Worm (Caenorhabditis elegans): ENCODE results near the gene tric-1B.1.

tric-1B.1 gene

DNA sequence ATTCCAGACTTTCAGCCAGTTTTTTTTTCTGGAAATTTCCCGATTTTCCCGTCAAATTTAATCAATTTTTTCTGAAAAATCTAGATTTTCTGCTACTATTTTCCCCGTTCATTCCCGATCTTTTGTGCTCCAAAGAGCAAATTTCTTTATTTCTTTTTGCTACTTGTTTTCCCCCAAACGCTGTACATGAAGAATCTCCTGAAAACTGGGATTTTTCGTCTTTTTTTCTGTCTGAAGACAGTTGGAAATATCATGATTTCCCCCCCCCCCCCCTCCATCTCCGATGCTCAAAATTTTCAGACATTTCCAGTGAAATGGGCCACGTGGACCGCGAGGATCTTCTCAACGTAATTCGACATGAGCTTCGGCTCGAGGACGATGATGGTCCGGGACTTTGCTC lies 38.0 kb downstream of the tric-1B.1 start, which contains the start of gene sinh-1:
Gene sinh-1 (plus strand): TSS at position 301 of the 400 bp plus-strand sequence.
- TF ChIP-seq tbx-2 (tag; optimal IDR thresholded peaks at IDR 0.05) = no peak
- TF ChIP-seq elt-4 (tag; optimal IDR thresholded peaks at IDR 0.05) = no peak
- no peak for TF ChIP-seq fkh-6 (tag; optimal IDR thresholded peaks at IDR 0.05)
- no peak for TF ChIP-seq nhr-11 (tag; optimal IDR thresholded peaks at IDR 0.05)
- TF ChIP-seq unc-55 (GFP tag; optimal IDR thresholded peaks at IDR 0.05) = no peak
- TF ChIP-seq pqm-1 (tag; optimal IDR thresholded peaks at IDR 0.05) = no peak

DNA sequence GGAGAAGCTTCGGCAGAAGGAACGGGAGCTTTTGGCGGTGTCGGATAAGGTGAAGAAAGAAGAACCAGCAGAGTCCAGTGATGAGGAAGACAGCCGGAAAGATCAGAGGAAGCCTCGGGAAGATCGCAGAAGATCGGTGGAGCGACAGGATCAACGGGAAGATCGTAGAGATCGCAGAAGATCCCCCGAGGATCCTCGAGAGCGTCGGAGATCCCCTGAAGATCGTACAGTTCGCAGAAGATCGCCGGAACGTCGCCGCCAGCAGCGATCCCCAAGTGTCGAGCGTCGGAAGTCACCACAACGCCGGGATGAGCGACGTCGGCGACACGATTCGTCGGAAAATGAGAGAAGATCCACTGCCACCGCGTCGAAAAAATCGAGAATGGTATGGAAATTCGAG lies 39.9 kb downstream of the tric-1B.1 start:
- TF ChIP-seq madf-2 (tag; optimal IDR thresholded peaks at IDR 0.05) = no peak
- TF ChIP-seq K09A11.1 (tag; optimal IDR thresholded peaks at IDR 0.05; ENCODE audit: insufficient read depth) = no peak
- no peak for TF ChIP-seq mec-3 (tag; optimal IDR thresholded peaks at IDR 0.05; ENCODE audit: borderline replicate concordance)
- no peak for TF ChIP-seq ceh-6 (GFP tag; optimal IDR thresholded peaks at IDR 0.05)
- TF ChIP-seq ceh-30 (tag; optimal IDR thresholded peaks at IDR 0.05) = no peak
- TF ChIP-seq elt-4 (tag; optimal IDR thresholded peaks at IDR 0.05) = no peak
- TF ChIP-seq pha-2 (tag; optimal IDR thresholded peaks at IDR 0.05) = no peak
- TF ChIP-seq unc-86 (tag; optimal IDR thresholded peaks at IDR 0.05) = no peak
- no peak for TF ChIP-seq ceh-34 (tag; optimal IDR thresholded peaks at IDR 0.05)
- no peak for TF ChIP-seq che-1 (tag; optimal IDR thresholded peaks at IDR 0.05)
- no peak for TF ChIP-seq ceh-19 (GFP tag; optimal IDR thresholded peaks at IDR 0.05)
- TF ChIP-seq hlh-13 (GFP tag; optimal IDR thresholded peaks at IDR 0.05) = no peak
- no peak for TF ChIP-seq ceh-2 (tag; optimal IDR thresholded peaks at IDR 0.05)
- TF ChIP-seq ceh-14 (tag; optimal IDR thresholded peaks at IDR 0.05) = no peak
- no peak for TF ChIP-seq ref-2 (tag; optimal IDR thresholded peaks at IDR 0.05)
- TF ChIP-seq sox-2 (GFP tag; IDR thresholded peaks at IDR 0.05) = no peak
- no peak for TF ChIP-seq ahr-1 (tag; optimal IDR thresholded peaks at IDR 0.05)
- TF ChIP-seq hlh-15 (tag; optimal IDR thresholded peaks at IDR 0.05) = no peak

DNA sequence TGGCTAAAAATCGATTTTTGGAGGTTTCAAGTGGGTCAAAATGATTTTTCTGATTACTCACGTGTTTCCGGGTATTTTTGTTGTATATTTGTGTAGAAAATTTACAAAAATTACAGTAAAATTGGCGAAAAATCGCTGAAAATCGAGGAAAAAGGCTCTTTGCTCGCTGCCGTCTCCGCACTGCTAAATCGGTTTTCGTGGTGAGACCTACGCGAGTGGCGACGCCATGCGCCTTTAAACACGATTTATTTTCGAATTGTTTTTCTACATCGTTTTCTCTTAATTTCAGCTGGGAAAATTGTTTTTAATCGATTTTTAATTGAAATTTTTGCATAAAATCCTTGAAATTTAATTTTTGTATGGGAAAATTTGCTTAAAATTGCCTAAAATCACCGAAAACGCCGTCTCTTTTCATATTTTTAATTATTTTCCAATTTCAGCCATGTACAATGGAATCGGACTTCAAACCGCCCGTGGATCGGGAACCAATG lies 41.1 kb downstream of the tric-1B.1 start, which contains the start of the genes pqn-87 and rsr-2:
Gene pqn-87 (minus strand): TSS at position 171 of the 491 bp plus-strand sequence.
Gene rsr-2 (plus strand): TSS at position 441 of the 491 bp plus-strand sequence.
- TF ChIP-seq odd-2 (tag; optimal IDR thresholded peaks at IDR 0.05) (no peak), ceh-30 (tag; optimal IDR thresholded peaks at IDR 0.05) (no peak), hlh-30 (tag; optimal IDR thresholded peaks at IDR 0.05; ENCODE audit: insufficient read depth) (no peak), K02D7.2 (tag; optimal IDR thresholded peaks at IDR 0.05) (no peak), ceh-45 (GFP tag; IDR thresholded peaks at IDR 0.05) (no peak), hlh-8 (tag; optimal IDR thresholded peaks at IDR 0.05) (no peak), fkh-10 (GFP tag; optimal IDR thresholded peaks at IDR 0.05) (no peak), ceh-2 (tag; optimal IDR thresholded peaks at IDR 0.05) (no peak), Y22D7AL.16 (tag; optimal IDR thresholded peaks at IDR 0.05) (no peak), elt-4 (tag; optimal IDR thresholded peaks at IDR 0.05) (no peak), gmeb-2 (tag; optimal IDR thresholded peaks at IDR 0.05) (no peak), unc-3 (GFP tag; conservative IDR thresholded peaks at IDR 0.05) (no peak), unc-3 (tag; optimal IDR thresholded peaks at IDR 0.05) (no peak), tbx-2 (tag; optimal IDR thresholded peaks at IDR 0.05) (no peak), pat-9 (tag; optimal IDR thresholded peaks at IDR 0.05) (no peak), sdc-2 (tag; optimal IDR thresholded peaks at IDR 0.05) (no peak)

DNA sequence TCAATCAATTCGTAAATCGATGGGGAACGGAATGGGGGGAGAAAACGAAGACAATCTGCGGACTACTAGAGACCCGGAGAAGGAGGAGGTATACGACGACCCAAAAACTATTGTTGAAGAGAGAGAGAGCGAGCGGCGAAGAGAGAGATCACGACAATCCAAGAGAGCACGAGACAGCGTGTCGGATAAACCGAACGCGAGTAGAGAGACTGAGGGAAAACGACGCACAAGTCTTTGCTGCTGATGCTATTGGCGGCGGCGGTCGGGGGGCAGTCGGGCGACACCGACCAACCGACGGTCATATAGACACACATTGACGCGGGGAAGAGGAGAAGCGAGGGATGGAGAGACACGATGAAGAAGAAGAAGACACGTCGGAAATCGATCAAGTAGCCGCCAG lies 43.5 kb downstream of the tric-1B.1 start:
- TF ChIP-seq elt-2 (tag; optimal IDR thresholded peaks at IDR 0.05) = no peak
- TF ChIP-seq eyg-1 (tag; optimal IDR thresholded peaks at IDR 0.05) = no peak
- TF ChIP-seq C08G9.2 (tag; optimal IDR thresholded peaks at IDR 0.05) = peak; percentile 64
- peak; percentile 3 for TF ChIP-seq tbx-7 (tag; optimal IDR thresholded peaks at IDR 0.05)
- no peak for TF ChIP-seq odd-2 (tag; optimal IDR thresholded peaks at IDR 0.05)
- no peak for TF ChIP-seq pha-2 (tag; optimal IDR thresholded peaks at IDR 0.05)
- peak; percentile 29 for TF ChIP-seq ceh-19 (GFP tag; optimal IDR thresholded peaks at IDR 0.05)
- TF ChIP-seq pat-9 (tag; optimal IDR thresholded peaks at IDR 0.05) = no peak
- peak; percentile 15 for TF ChIP-seq hlh-8 (tag; optimal IDR thresholded peaks at IDR 0.05)
- no peak for TF ChIP-seq zip-5 (tag; optimal IDR thresholded peaks at IDR 0.05)
- TF ChIP-seq madf-2 (tag; optimal IDR thresholded peaks at IDR 0.05) = peak; percentile 41
- no peak for TF ChIP-seq elt-4 (tag; optimal IDR thresholded peaks at IDR 0.05)
- peak; percentile 87 for TF ChIP-seq ceh-31 (tag; optimal IDR thresholded peaks at IDR 0.05)
- TF ChIP-seq lin-11 (tag; optimal IDR thresholded peaks at IDR 0.05) = no peak
- TF ChIP-seq ceh-2 (tag; optimal IDR thresholded peaks at IDR 0.05) = peak; percentile 54
- TF ChIP-seq Y22D7AL.16 (tag; optimal IDR thresholded peaks at IDR 0.05) = no peak
- TF ChIP-seq ceh-45 (GFP tag; IDR thresholded peaks at IDR 0.05) = 0 out of 2 replicates have a peak, but pooled peaks have one; percentile 9
- TF ChIP-seq ceh-34 (tag; optimal IDR thresholded peaks at IDR 0.05) = peak; percentile 91
- TF ChIP-seq ahr-1 (tag; optimal IDR thresholded peaks at IDR 0.05) = no peak
- TF ChIP-seq ceh-48 (tag; optimal IDR thresholded peaks at IDR 0.05) = peak; percentile 65
- peak; percentile 86 for TF ChIP-seq unc-55 (GFP tag; optimal IDR thresholded peaks at IDR 0.05)
- peak; percentile 10 for TF ChIP-seq ceh-6 (GFP tag; optimal IDR thresholded peaks at IDR 0.05)
- no peak for TF ChIP-seq nhr-232 (tag; optimal IDR thresholded peaks at IDR 0.05)
- peak; percentile 80 for TF ChIP-seq tbx-2 (tag; optimal IDR thresholded peaks at IDR 0.05)
- TF ChIP-seq syd-9 (tag; optimal IDR thresholded peaks at IDR 0.05) = peak; percentile 68
